Fruit fly (Drosophila melanogaster) whole organism, embryonic: ENCODE results near the gene CG10761.

Source experiments
- B-H2 ChIP-seq: fragments of 200-800 bp; sonication (Bioruptor generic); optimal IDR thresholded peaks from 2 replicates; lab custom pipeline; 2018; ENCODE audit warnings: missing biosample characterization, mild to moderate bottlenecking, missing genetic modification characterization
- BEAF-32 ChIP-seq: fragments of 200-800 bp; sonication (Bioruptor generic); optimal IDR thresholded peaks from 3 replicates; lab custom pipeline; 2017; ENCODE audit warnings: missing biosample characterization, missing genetic modification characterization, mild to moderate bottlenecking, moderate library complexity, missing genetic modification reagents
- Bgb ChIP-seq: fragments of 200-800 bp; sonication (Bioruptor generic); IDR thresholded peaks from 2 replicates; pipeline ENCODE4 v1.3.6; 2022; ENCODE audit warnings: missing biosample characterization, missing genetic modification characterization; ENCODE audit not compliant: partially characterized antibody
- BtbVII ChIP-seq: fragments of 200-800 bp; sonication (Bioruptor generic); optimal IDR thresholded peaks from 3 replicates; lab custom pipeline; 2017; ENCODE audit warnings: missing biosample characterization, mild to moderate bottlenecking, missing genetic modification characterization
- CG10147 ChIP-seq: fragments of 200-800 bp; sonication (Bioruptor generic); optimal IDR thresholded peaks from 2 replicates; lab custom pipeline; 2019; ENCODE audit warnings: missing biosample characterization, mild to moderate bottlenecking, missing genetic modification characterization, moderate library complexity
- CG10565 ChIP-seq: fragments of 200-800 bp; sonication (Bioruptor generic); optimal IDR thresholded peaks from 3 replicates; lab custom pipeline; 2016; ENCODE audit warnings: missing biosample characterization, mild to moderate bottlenecking, missing genetic modification characterization
- CG10654 ChIP-seq: fragments of 200-800 bp; sonication (Bioruptor generic); optimal IDR thresholded peaks from 2 replicates; lab custom pipeline; 2016; ENCODE audit warnings: missing biosample characterization, missing genetic modification characterization
- CG11696 ChIP-seq: fragments of 200-800 bp; sonication (Bioruptor generic); IDR thresholded peaks from 2 replicates; pipeline ENCODE4 v1.3.6; 2022; ENCODE audit warnings: missing biosample characterization, missing genetic modification characterization
- CG1233 ChIP-seq: fragments of 200-800 bp; sonication (Bioruptor generic); optimal IDR thresholded peaks from 4 replicates; lab custom pipeline; 2018; ENCODE audit warnings: missing biosample characterization, mild to moderate bottlenecking, missing genetic modification characterization
- CG12659 ChIP-seq: fragments of 200-800 bp; sonication (Bioruptor generic); optimal IDR thresholded peaks from 3 replicates; lab custom pipeline; 2017; ENCODE audit warnings: mild to moderate bottlenecking, missing biosample characterization, missing genetic modification reagents, missing genetic modification characterization
- CG14710 ChIP-seq: fragments of 200-800 bp; sonication (Bioruptor generic); optimal IDR thresholded peaks from 3 replicates; lab custom pipeline; 2019; ENCODE audit warnings: missing biosample characterization, mild to moderate bottlenecking, missing genetic modification characterization, moderate library complexity
- CG17829 ChIP-seq: fragments of 200-800 bp; optimal IDR thresholded peaks from 2 replicates; lab custom pipeline; 2019; ENCODE audit warnings: missing biosample characterization, mild to moderate bottlenecking, missing genetic modification characterization, moderate library complexity
- CG32772 ChIP-seq: fragments of 200-800 bp; sonication (Bioruptor generic); IDR thresholded peaks from 2 replicates; pipeline ENCODE4 v1.3.6; 2022; ENCODE audit warnings: missing biosample characterization, missing genetic modification characterization
- CG4282 ChIP-seq: fragments of 200-800 bp; sonication (Bioruptor generic); optimal IDR thresholded peaks from 2 replicates; lab custom pipeline; 2016; ENCODE audit warnings: missing biosample characterization, missing genetic modification characterization
- CG5953 ChIP-seq: fragments of 200-800 bp; sonication (Bioruptor generic); IDR thresholded peaks from 2 replicates; pipeline ENCODE4 v1.3.6; 2022; ENCODE audit warnings: missing biosample characterization, missing genetic modification characterization
- CG7357 ChIP-seq: fragments of 200-800 bp; sonication (Bioruptor generic); IDR thresholded peaks from 3 replicates; pipeline ENCODE4 v1.3.6; 2022; ENCODE audit warnings: missing biosample characterization, missing genetic modification characterization
- CG7839 ChIP-seq: fragments of 200-800 bp; sonication (Bioruptor generic); optimal IDR thresholded peaks from 3 replicates; lab custom pipeline; 2018; ENCODE audit warnings: missing biosample characterization, mild to moderate bottlenecking, missing genetic modification characterization, moderate library complexity
- CG7928 ChIP-seq: fragments of 200-800 bp; sonication (Bioruptor generic); optimal IDR thresholded peaks from 2 replicates; lab custom pipeline; 2017; ENCODE audit warnings: missing biosample characterization, mild to moderate bottlenecking, missing genetic modification characterization
- CG8290 ChIP-seq, 3 experiments: fragments of 200-800 bp; sonication (Bioruptor generic); optimal IDR thresholded peaks; 2 replicates each; lab custom pipeline; 2016 to 2019; ENCODE audit warnings: missing biosample characterization in 3 of 3, missing genetic modification characterization in 3 of 3, mild to moderate bottlenecking in 2 of 3, moderate library complexity in 1 of 3
- CG8388 ChIP-seq: fragments of 200-800 bp; sonication (Bioruptor generic); optimal IDR thresholded peaks from 2 replicates; lab custom pipeline; 2019; ENCODE audit warnings: missing biosample characterization, mild to moderate bottlenecking, missing genetic modification characterization, moderate library complexity
- CG8924 ChIP-seq: fragments of 200-800 bp; optimal IDR thresholded peaks from 3 replicates; lab custom pipeline; 2019; ENCODE audit warnings: missing biosample characterization, mild to moderate bottlenecking, missing genetic modification characterization, moderate library complexity
- Dek ChIP-seq: fragments of 200-800 bp; sonication (Bioruptor generic); optimal IDR thresholded peaks from 3 replicates; lab custom pipeline; 2019; ENCODE audit warnings: missing biosample characterization, mild to moderate bottlenecking, missing genetic modification characterization, moderate library complexity
- Dip2 ChIP-seq: fragments of 200-800 bp; sonication (Bioruptor generic); IDR thresholded peaks from 2 replicates; pipeline ENCODE4 v1.3.6; 2022; ENCODE audit warnings: missing biosample characterization, missing genetic modification characterization
- Doc3 ChIP-seq: fragments of 200-800 bp; sonication (Bioruptor generic); IDR thresholded peaks from 3 replicates; pipeline ENCODE4 v1.3.6; 2022; ENCODE audit warnings: missing biosample characterization, missing genetic modification characterization; ENCODE audit not compliant: partially characterized antibody
- Elba2 ChIP-seq: fragments of 200-800 bp; sonication (Bioruptor generic); optimal IDR thresholded peaks from 3 replicates; lab custom pipeline; 2016; ENCODE audit warnings: missing biosample characterization, missing genetic modification characterization
- Hand ChIP-seq: fragments of 200-800 bp; sonication (Bioruptor generic); optimal IDR thresholded peaks from 2 replicates; lab custom pipeline; 2017; ENCODE audit warnings: mild to moderate bottlenecking, missing biosample characterization, missing genetic modification reagents, missing genetic modification characterization
- Mrtf ChIP-seq: fragments of 200-800 bp; sonication (Bioruptor generic); IDR thresholded peaks from 3 replicates; pipeline ENCODE4 v1.3.6; 2022; ENCODE audit warnings: missing biosample characterization, missing genetic modification characterization
- NK7.1 ChIP-seq: fragments of 200-800 bp; sonication (Bioruptor generic); optimal IDR thresholded peaks from 3 replicates; lab custom pipeline; 2016; ENCODE audit warnings: missing biosample characterization, missing genetic modification characterization
- Nf-YA ChIP-seq: fragments of 200-800 bp; sonication (Bioruptor generic); IDR thresholded peaks from 2 replicates; pipeline ENCODE4 v1.3.6; 2022; ENCODE audit warnings: missing biosample characterization, missing genetic modification characterization
- Opbp ChIP-seq: fragments of 200-800 bp; sonication (Bioruptor generic); IDR thresholded peaks from 3 replicates; pipeline ENCODE4 v1.3.6; 2022; ENCODE audit warnings: missing biosample characterization, missing genetic modification characterization; ENCODE audit not compliant: partially characterized antibody
- Optix ChIP-seq: fragments of 200-800 bp; sonication (Bioruptor generic); IDR thresholded peaks from 3 replicates; pipeline ENCODE4 v1.3.6; 2022; ENCODE audit warnings: missing biosample characterization, missing genetic modification characterization
- Tbp ChIP-seq: fragments of >200 bp; optimal IDR thresholded peaks from 2 replicates; lab custom pipeline; 2018; ENCODE audit warnings: missing biosample characterization, missing genetic modification characterization
- ac ChIP-seq: fragments of 200-800 bp; sonication (Bioruptor generic); optimal IDR thresholded peaks from 3 replicates; lab custom pipeline; 2017; ENCODE audit warnings: missing biosample characterization, mild to moderate bottlenecking, missing genetic modification characterization
- ap ChIP-seq: fragments of 200-800 bp; sonication (Bioruptor generic); IDR thresholded peaks from 2 replicates; pipeline ENCODE4 v1.3.6; 2022; ENCODE audit warnings: missing biosample characterization, missing genetic modification characterization
- bab2 ChIP-seq: fragments of 200-800 bp; sonication (Bioruptor generic); optimal IDR thresholded peaks from 2 replicates; lab custom pipeline; 2016; ENCODE audit warnings: missing biosample characterization, missing genetic modification characterization
- br ChIP-seq: fragments of >200 bp; optimal IDR thresholded peaks from 2 replicates; lab custom pipeline; 2017
- dati ChIP-seq: fragments of 200-800 bp; sonication (Bioruptor generic); IDR thresholded peaks from 2 replicates; pipeline ENCODE4 v1.3.6; 2022; ENCODE audit warnings: missing biosample characterization, missing genetic modification characterization
- fd102C ChIP-seq: fragments of 200-800 bp; sonication (Bioruptor generic); optimal IDR thresholded peaks from 2 replicates; lab custom pipeline; 2018; ENCODE audit warnings: missing biosample characterization, mild to moderate bottlenecking, missing genetic modification characterization, moderate library complexity
- gcm2 ChIP-seq: fragments of 200-800 bp; sonication (Bioruptor generic); optimal IDR thresholded peaks from 2 replicates; lab custom pipeline; 2016; ENCODE audit warnings: missing biosample characterization, missing genetic modification characterization
- h ChIP-seq: fragments of >200 bp; optimal IDR thresholded peaks from 2 replicates; lab custom pipeline; 2017
- hbn ChIP-seq: fragments of 200-800 bp; sonication (Bioruptor generic); IDR thresholded peaks from 2 replicates; pipeline ENCODE4 v1.3.6; 2022; ENCODE audit warnings: missing biosample characterization, missing genetic modification characterization; ENCODE audit not compliant: partially characterized antibody
- hth ChIP-seq: fragments of >200 bp; optimal IDR thresholded peaks from 2 replicates; lab custom pipeline; 2017; ENCODE audit warnings: inconsistent platforms
- kah ChIP-seq: fragments of 200-800 bp; sonication (Bioruptor generic); optimal IDR thresholded peaks from 2 replicates; lab custom pipeline; 2018; ENCODE audit warnings: missing biosample characterization, mild to moderate bottlenecking, missing genetic modification characterization
- mam ChIP-seq: fragments of 200-800 bp; sonication (Bioruptor generic); optimal IDR thresholded peaks from 3 replicates; lab custom pipeline; 2016; ENCODE audit warnings: missing biosample characterization, missing genetic modification characterization
- pfk ChIP-seq: fragments of 200-800 bp; sonication (Bioruptor generic); optimal IDR thresholded peaks from 2 replicates; lab custom pipeline; 2018; ENCODE audit warnings: missing biosample characterization, mild to moderate bottlenecking, missing genetic modification characterization, moderate library complexity
- phol ChIP-seq: fragments of 200-800 bp; sonication (Bioruptor generic); optimal IDR thresholded peaks from 3 replicates; lab custom pipeline; 2018; ENCODE audit warnings: missing biosample characterization, mild to moderate bottlenecking, missing genetic modification characterization, moderate library complexity
- prd ChIP-seq, 3 experiments: fragments of >200 bp in 2 of 3; fragments of 200-800 bp in 1 of 3; sonication (Bioruptor generic) in 1 of 3; optimal IDR thresholded peaks in 2 of 3; IDR thresholded peaks in 1 of 3; 2 replicates in 2 of 3; 3 replicates in 1 of 3; pipeline versions ENCODE4 v1.3.6 to Lab custom; 2017 to 2022; ENCODE audit warnings: missing biosample characterization in 1 of 3, missing genetic modification characterization in 1 of 3
- psq ChIP-seq: fragments of 200-800 bp; sonication (Bioruptor generic); optimal IDR thresholded peaks from 2 replicates; lab custom pipeline; 2017; ENCODE audit warnings: missing biosample characterization, missing genetic modification characterization
- seq ChIP-seq: fragments of 200-800 bp; sonication (Bioruptor generic); IDR thresholded peaks from 2 replicates; pipeline ENCODE4 v1.3.6; 2022; ENCODE audit warnings: missing biosample characterization, missing genetic modification characterization
- slp2 ChIP-seq: fragments of 200-800 bp; sonication (Bioruptor generic); optimal IDR thresholded peaks from 2 replicates; lab custom pipeline; 2016; ENCODE audit warnings: missing biosample characterization, missing genetic modification characterization
- tna ChIP-seq: fragments of 200-800 bp; sonication (Bioruptor generic); IDR thresholded peaks from 2 replicates; pipeline ENCODE4 v1.3.6; 2022; ENCODE audit warnings: missing biosample characterization, missing genetic modification characterization; ENCODE audit not compliant: partially characterized antibody

The CG10761 gene

DNA sequence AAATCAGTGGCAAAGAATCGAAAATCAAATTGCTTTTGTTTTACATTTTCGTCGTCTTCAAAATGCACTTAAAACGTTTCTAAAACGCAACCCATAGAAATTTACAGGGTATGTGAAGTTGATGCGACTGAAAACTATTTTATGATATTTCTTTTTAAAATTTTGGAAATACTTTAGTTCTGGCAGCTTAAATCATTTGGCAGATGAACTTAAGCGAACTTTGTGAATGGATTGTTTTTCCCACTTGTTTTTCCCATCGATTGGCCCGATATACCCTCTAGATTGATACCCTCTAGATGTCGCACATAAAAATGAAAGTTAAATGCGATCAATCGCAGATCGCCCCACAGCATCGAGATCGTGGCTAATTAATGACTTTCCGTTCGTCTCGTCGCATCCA, 36.4 kb downstream of the CG10761 start (continued):
- TF ChIP-seq CG8388 (peak; percentile 74), Bgb (no peak), prd (optimal IDR thresholded peaks at IDR 0.05; lab: Kevin White, UChicago) (no peak), prd (GFP tag; IDR thresholded peaks at IDR 0.05; lab: Robert Waterston, UW) (peak; percentile 85), Dip2 (GFP tag; lab: Robert Waterston, UW) (no peak), CG12659 (GFP tag; lab: Kevin White, UChicago) (peak; percentile 11), Hand (GFP tag; lab: Kevin White, UChicago) (no peak), bab2 (GFP tag; lab: Kevin White, UChicago) (peak; percentile 22), br (no peak), phol (tag; lab: Kevin White, UChicago) (peak; percentile 78), CG10147 (no peak), CG7357 (GFP tag; lab: Robert Waterston, UW) (no peak), CG7839 (tag; lab: Kevin White, UChicago) (peak; percentile 64), mam (no peak), h (lab: Kevin White, UChicago) (no peak), Nf-YA (GFP tag; lab: Robert Waterston, UW) (no peak), BEAF-32 (GFP tag; lab: Kevin White, UChicago) (no peak), seq (GFP tag; lab: Robert Waterston, UW) (no peak), Optix (GFP tag; lab: Robert Waterston, UW) (peak; percentile 71), Doc3 (no peak), tna (GFP tag; lab: Robert Waterston, UW) (no peak), Dek (tag; lab: Kevin White, UChicago) (no peak), Mrtf (peak; percentile 55; the same call in 2 of the 3 replicates), CG32772 (GFP tag; lab: Robert Waterston, UW) (peak; percentile 71), psq (GFP tag; lab: Kevin White, UChicago) (peak; percentile 6), ap (GFP tag; lab: Robert Waterston, UW) (peak; percentile 44; the same call in 1 of the 2 replicates), slp2 (peak; percentile 7), gcm2 (GFP tag; lab: Kevin White, UChicago) (no peak), CG5953 (no peak), kah (GFP tag; lab: Kevin White, UChicago) (no peak), B-H2 (no peak), CG8290 (GFP tag; optimal IDR thresholded peaks at IDR 0.05; lab: Kevin White, UChicago) (peak; percentile 7), CG8290 (tag; optimal IDR thresholded peaks at IDR 0.05; lab: Kevin White, UChicago) (peak in 1 of 2 experiments; percentile 53), CG10565 (GFP tag; lab: Kevin White, UChicago) (no peak), fd102C (GFP tag; lab: Kevin White, UChicago) (no peak), CG7928 (GFP tag; lab: Kevin White, UChicago) (no peak), Elba2 (GFP tag; lab: Kevin White, UChicago) (no peak), hth (lab: Kevin White, UChicago) (no peak), CG14710 (tag; lab: Kevin White, UChicago) (peak; percentile 65), CG1233 (GFP tag; lab: Kevin White, UChicago) (peak; percentile 19), hbn (GFP tag; lab: Robert Waterston, UW) (no peak), CG8924 (tag; lab: Kevin White, UChicago) (peak; percentile 67), BtbVII (GFP tag; lab: Kevin White, UChicago) (no peak), CG4282 (GFP tag; lab: Kevin White, UChicago) (no peak), CG10654 (GFP tag; lab: Kevin White, UChicago) (peak; percentile 30), dati (GFP tag; lab: Robert Waterston, UW) (no peak), CG17829 (peak; percentile 67), Tbp (GFP tag; lab: Kevin White, UChicago) (no peak), NK7.1 (GFP tag; lab: Kevin White, UChicago) (no peak), Opbp (GFP tag; lab: Robert Waterston, UW) (no peak), ac (GFP tag; lab: Kevin White, UChicago) (no peak), CG11696 (GFP tag; lab: Robert Waterston, UW) (no peak), pfk (GFP tag; lab: Kevin White, UChicago) (no peak)
